Worm (Caenorhabditis elegans) whole organism, L4 larva: ENCODE measurements around the gene srx-104.

Source experiments
- ceh-82 ChIP-seq: sonication (generic microtip); optimal IDR thresholded peaks from 2 replicates; lab custom pipeline; 2017; ENCODE audit warnings: missing biosample characterization, missing genetic modification characterization
- dve-1 ChIP-seq: sonication (generic microtip); optimal IDR thresholded peaks from 2 replicates; lab custom pipeline; 2017; ENCODE audit warnings: antibody characterized with exemption, mild to moderate bottlenecking, missing genetic modification characterization, missing compliant biosample characterization; ENCODE audit not compliant: insufficient read depth
- hif-1 ChIP-seq, 2 experiments: sonication (generic microtip); optimal IDR thresholded peaks; 2 replicates each; lab custom pipeline; 2016 to 2017; ENCODE audit warnings: missing compliant biosample characterization in 2 of 2, missing genetic modification characterization in 2 of 2, missing genetic modification reagents in 2 of 2, missing genotype in 2 of 2, mild to moderate bottlenecking in 1 of 2
- nhr-102 ChIP-seq: sonication (generic microtip); optimal IDR thresholded peaks from 2 replicates; lab custom pipeline; 2016; ENCODE audit warnings: mild to moderate bottlenecking, missing genetic modification characterization, moderate library complexity, missing compliant biosample characterization
- nhr-6 ChIP-seq: fragments of 150-350 bp; optimal IDR thresholded peaks from 2 replicates; lab custom pipeline; 2014; ENCODE audit warnings: missing biosample characterization, missing genetic modification characterization
- nhr-76 ChIP-seq: fragments of 150-350 bp; optimal IDR thresholded peaks from 2 replicates; lab custom pipeline; 2014; ENCODE audit warnings: missing biosample characterization, missing genetic modification characterization
- zag-1 ChIP-seq: fragments of 150-350 bp; optimal IDR thresholded peaks from 2 replicates; lab custom pipeline; 2014; ENCODE audit warnings: missing biosample characterization, missing genetic modification characterization

DNA sequence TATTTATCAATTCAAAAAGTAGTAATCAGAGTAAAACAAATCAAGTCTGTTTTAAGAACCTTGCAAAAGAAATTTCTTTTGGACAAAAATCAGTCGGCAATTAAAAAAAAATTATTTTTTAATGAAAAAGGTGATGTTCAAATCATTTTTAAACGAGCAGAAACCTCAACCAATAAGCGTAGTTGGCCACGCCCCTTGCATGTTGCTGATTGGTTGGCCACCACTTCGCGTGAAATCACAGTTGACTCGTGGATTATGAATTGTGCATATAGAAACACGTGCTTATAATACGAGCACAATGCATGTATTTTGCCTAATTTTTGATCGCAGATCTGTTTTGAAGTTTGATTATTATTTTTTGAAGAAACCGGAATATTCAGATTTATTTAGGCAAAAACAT lies 34.3 kb downstream of the srx-104 start:
- no peak for TF ChIP-seq nhr-76 (tag; lab: Kevin White, UChicago)
- TF ChIP-seq hif-1 (tag; optimal IDR thresholded peaks at IDR 0.05; lab: Kevin White, UChicago) = no peak
- TF ChIP-seq zag-1 (tag; lab: Kevin White, UChicago) = no peak
- TF ChIP-seq ceh-82 (tag; lab: Kevin White, UChicago) = no peak
- no peak for TF ChIP-seq dve-1 (tag; lab: Kevin White, UChicago)
- no peak for TF ChIP-seq nhr-6
- TF ChIP-seq nhr-102 (tag; lab: Kevin White, UChicago) = no peak
